Worm (Caenorhabditis elegans) whole organism, late embryonic: ENCODE results near the gene F37C4.4.
A peak's percentile ranks its signal among the peaks of the same experiment; 100 is the strongest.

ENCODE experiments used
- C08G9.2 ChIP-seq: sonication (generic microtip); optimal IDR thresholded peaks from 2 replicates; lab custom pipeline; 2016; ENCODE audit warnings: mild to moderate bottlenecking, missing genetic modification characterization, moderate library complexity, missing compliant biosample characterization
- F13H6.1 ChIP-seq: sonication (generic microtip); optimal IDR thresholded peaks from 2 replicates; lab custom pipeline; 2016; ENCODE audit warnings: missing genetic modification characterization, missing compliant biosample characterization
- K09A11.1 ChIP-seq: sonication (generic microtip); optimal IDR thresholded peaks from 2 replicates; lab custom pipeline; 2017; ENCODE audit warnings: antibody characterized with exemption, mild to moderate bottlenecking, missing genetic modification characterization, missing compliant biosample characterization; ENCODE audit not compliant: insufficient read depth
- Y22D7AL.16 ChIP-seq: sonication (generic microtip); optimal IDR thresholded peaks from 2 replicates; lab custom pipeline; 2016; ENCODE audit warnings: missing genetic modification characterization, missing compliant biosample characterization
- ama-1 ChIP-seq: fragments of 150-350 bp; optimal IDR thresholded peaks from 2 replicates; lab custom pipeline; 2014
- ceh-19 ChIP-seq: fragments of 200-800 bp; sonication (Bioruptor generic); optimal IDR thresholded peaks from 2 replicates; lab custom pipeline; 2018; ENCODE audit warnings: mild to moderate bottlenecking, missing genetic modification characterization, missing compliant biosample characterization
- ceh-2 ChIP-seq: sonication (generic microtip); optimal IDR thresholded peaks from 2 replicates; lab custom pipeline; 2016; ENCODE audit warnings: missing genotype, missing genetic modification characterization, missing compliant biosample characterization
- ceh-22 ChIP-seq: sonication (generic microtip); optimal IDR thresholded peaks from 2 replicates; lab custom pipeline; 2017; ENCODE audit warnings: missing biosample characterization, missing genetic modification characterization
- ceh-24 ChIP-seq: sonication (generic microtip); optimal IDR thresholded peaks from 2 replicates; lab custom pipeline; 2016; ENCODE audit warnings: mild to moderate bottlenecking, missing genetic modification characterization, missing compliant biosample characterization
- ceh-30 ChIP-seq: fragments of 150-350 bp; optimal IDR thresholded peaks from 2 replicates; lab custom pipeline; 2014; ENCODE audit warnings: missing biosample characterization, missing genetic modification characterization
- ceh-31 ChIP-seq: sonication (generic microtip); optimal IDR thresholded peaks from 2 replicates; lab custom pipeline; 2016; ENCODE audit warnings: missing genetic modification characterization, missing compliant biosample characterization
- ceh-45 ChIP-seq: fragments of 200-800 bp; sonication (Bioruptor generic); IDR thresholded peaks from 2 replicates; pipeline ENCODE4 v1.3.6; 2022; ENCODE audit warnings: missing genetic modification reagents, missing genetic modification characterization, missing compliant biosample characterization
- che-1 ChIP-seq: sonication (generic microtip); optimal IDR thresholded peaks from 2 replicates; lab custom pipeline; 2016; ENCODE audit warnings: mild to moderate bottlenecking, missing genetic modification characterization, missing compliant biosample characterization
- dmd-4 ChIP-seq: sonication (generic microtip); optimal IDR thresholded peaks from 2 replicates; lab custom pipeline; 2016; ENCODE audit warnings: borderline replicate concordance, missing genetic modification characterization, missing compliant biosample characterization
- dve-1 ChIP-seq: sonication (generic microtip); optimal IDR thresholded peaks from 2 replicates; lab custom pipeline; 2017; ENCODE audit warnings: antibody characterized with exemption, mild to moderate bottlenecking, missing genetic modification characterization, missing compliant biosample characterization
- elt-4 ChIP-seq: sonication (generic microtip); optimal IDR thresholded peaks from 2 replicates; lab custom pipeline; 2016; ENCODE audit warnings: missing genetic modification characterization, missing compliant biosample characterization
- eyg-1 ChIP-seq: sonication (generic microtip); optimal IDR thresholded peaks from 2 replicates; lab custom pipeline; 2016; ENCODE audit warnings: missing genotype, missing genetic modification characterization, missing compliant biosample characterization
- fkh-10 ChIP-seq: fragments of 150-350 bp; optimal IDR thresholded peaks from 2 replicates; lab custom pipeline; 2014; ENCODE audit warnings: missing biosample characterization, missing genetic modification reagents, missing genetic modification characterization
- gmeb-2 ChIP-seq: sonication (generic microtip); optimal IDR thresholded peaks from 2 replicates; lab custom pipeline; 2016; ENCODE audit warnings: missing genetic modification characterization, inconsistent platforms, missing compliant biosample characterization
- hlh-15 ChIP-seq: sonication (generic microtip); optimal IDR thresholded peaks from 2 replicates; lab custom pipeline; 2016; ENCODE audit warnings: missing genetic modification characterization, missing compliant biosample characterization
- hlh-30 ChIP-seq: sonication (generic microtip); optimal IDR thresholded peaks from 2 replicates; lab custom pipeline; 2017; ENCODE audit warnings: antibody characterized with exemption, missing genetic modification characterization, missing compliant biosample characterization; ENCODE audit not compliant: insufficient read depth
- hlh-6 ChIP-seq: sonication (generic microtip); optimal IDR thresholded peaks from 2 replicates; lab custom pipeline; 2016; ENCODE audit warnings: missing genotype, missing genetic modification characterization, missing compliant biosample characterization
- hlh-8 ChIP-seq: sonication (generic microtip); optimal IDR thresholded peaks from 2 replicates; lab custom pipeline; 2016; ENCODE audit warnings: missing genotype, missing genetic modification characterization, missing compliant biosample characterization
- lim-6 ChIP-seq: sonication (generic microtip); optimal IDR thresholded peaks from 2 replicates; lab custom pipeline; 2016; ENCODE audit warnings: missing genetic modification characterization, missing compliant biosample characterization
- madf-2 ChIP-seq: sonication (generic microtip); optimal IDR thresholded peaks from 2 replicates; lab custom pipeline; 2017; ENCODE audit warnings: missing genetic modification characterization, missing compliant biosample characterization
- nfya-1 ChIP-seq: sonication (generic microtip); optimal IDR thresholded peaks from 2 replicates; lab custom pipeline; 2017; ENCODE audit warnings: missing genetic modification characterization, mild to moderate bottlenecking, missing compliant biosample characterization, antibody characterized with exemption, moderate library complexity
- nhr-232 ChIP-seq: sonication (generic microtip); optimal IDR thresholded peaks from 2 replicates; lab custom pipeline; 2016; ENCODE audit warnings: missing genetic modification characterization, missing compliant biosample characterization
- npax-4 ChIP-seq: sonication (generic microtip); optimal IDR thresholded peaks from 2 replicates; lab custom pipeline; 2016; ENCODE audit warnings: missing genetic modification characterization, missing compliant biosample characterization
- pat-9 ChIP-seq: fragments of 200-800 bp; sonication (Bioruptor generic); optimal IDR thresholded peaks from 2 replicates; lab custom pipeline; 2018; ENCODE audit warnings: mild to moderate bottlenecking, missing genetic modification characterization, moderate library complexity, missing compliant biosample characterization
- pax-1 ChIP-seq: fragments of 150-350 bp; optimal IDR thresholded peaks from 2 replicates; lab custom pipeline; 2014; ENCODE audit warnings: missing biosample characterization, missing genetic modification characterization
- pha-2 ChIP-seq: sonication (generic microtip); optimal IDR thresholded peaks from 2 replicates; lab custom pipeline; 2017; ENCODE audit warnings: mild to moderate bottlenecking, missing genetic modification characterization, missing compliant biosample characterization
- pros-1 ChIP-seq: fragments of 150-350 bp; optimal IDR thresholded peaks from 2 replicates; lab custom pipeline; 2014; ENCODE audit warnings: missing biosample characterization, missing genetic modification reagents, missing genetic modification characterization
- rnt-1 ChIP-seq: sonication (generic microtip); optimal IDR thresholded peaks from 2 replicates; lab custom pipeline; 2016; ENCODE audit warnings: missing genetic modification characterization, missing compliant biosample characterization
- sox-4 ChIP-seq: sonication (generic microtip); optimal IDR thresholded peaks from 2 replicates; lab custom pipeline; 2017; ENCODE audit warnings: mild to moderate bottlenecking, missing genetic modification characterization, inconsistent platforms, missing compliant biosample characterization
- tbx-2 ChIP-seq: sonication (generic microtip); optimal IDR thresholded peaks from 2 replicates; lab custom pipeline; 2016; ENCODE audit warnings: missing genetic modification characterization, missing compliant biosample characterization
- tbx-7 ChIP-seq: sonication (generic microtip); optimal IDR thresholded peaks from 2 replicates; lab custom pipeline; 2016; ENCODE audit warnings: missing genotype, missing genetic modification characterization, missing compliant biosample characterization
- unc-3 ChIP-seq, 2 experiments: fragments of 200-800 bp in 1 of 2; sonication (Bioruptor generic) in 1 of 2; sonication (generic microtip) in 1 of 2; conservative IDR thresholded peaks in 1 of 2; optimal IDR thresholded peaks in 1 of 2; 2 replicates each; pipeline versions ENCODE4 v1.3.6 to Lab custom; 2016 to 2022; ENCODE audit warnings: missing compliant biosample characterization in 2 of 2, missing genetic modification characterization in 2 of 2, missing genetic modification reagents in 1 of 2
- unc-42 ChIP-seq: sonication (generic microtip); optimal IDR thresholded peaks from 2 replicates; lab custom pipeline; 2016; ENCODE audit warnings: missing genotype, missing genetic modification characterization, missing compliant biosample characterization
- unc-55 ChIP-seq: sonication (generic microtip); optimal IDR thresholded peaks from 2 replicates; lab custom pipeline; 2017; ENCODE audit warnings: missing biosample characterization, missing genetic modification reagents, missing genetic modification characterization
- unc-86 ChIP-seq: sonication (generic microtip); optimal IDR thresholded peaks from 2 replicates; lab custom pipeline; 2016; ENCODE audit warnings: missing genetic modification characterization, missing compliant biosample characterization
- zip-5 ChIP-seq: sonication (generic microtip); optimal IDR thresholded peaks from 2 replicates; lab custom pipeline; 2016; ENCODE audit warnings: missing genetic modification characterization, missing compliant biosample characterization

The F37C4.4 gene

DNA sequence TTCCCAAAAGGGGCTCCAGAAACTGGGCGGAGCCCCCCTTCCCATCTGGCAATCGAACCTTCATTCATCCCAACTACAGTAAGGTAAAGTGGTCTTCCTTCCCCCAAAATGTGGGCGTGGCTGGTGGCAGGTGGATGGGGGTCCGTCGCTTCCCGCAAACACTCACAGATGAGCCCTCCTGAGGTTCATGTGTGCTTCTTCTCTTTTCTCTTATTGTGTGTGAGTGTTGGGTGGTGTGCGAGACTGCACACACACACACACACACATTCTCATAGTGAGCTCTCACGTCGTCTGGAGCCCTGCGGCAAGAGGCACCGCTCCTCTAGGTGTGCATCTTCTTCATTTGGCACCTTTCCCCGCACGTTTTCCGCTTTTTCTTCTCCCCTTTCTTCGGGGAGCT is 12.5 kb upstream of the F37C4.4 start:
- TF ChIP-seq rnt-1 (tag; lab: Kevin White, UChicago) (peak; percentile 16), hlh-8 (tag; lab: Kevin White, UChicago) (peak; percentile 21), hlh-6 (peak; percentile 22), zip-5 (tag; lab: Kevin White, UChicago) (no peak), ceh-31 (tag; lab: Kevin White, UChicago) (peak; percentile 33), sox-4 (tag; lab: Kevin White, UChicago) (peak; percentile 1), tbx-2 (tag; lab: Kevin White, UChicago) (peak; percentile 38), pax-1 (tag; lab: Kevin White, UChicago) (no peak)

DNA sequence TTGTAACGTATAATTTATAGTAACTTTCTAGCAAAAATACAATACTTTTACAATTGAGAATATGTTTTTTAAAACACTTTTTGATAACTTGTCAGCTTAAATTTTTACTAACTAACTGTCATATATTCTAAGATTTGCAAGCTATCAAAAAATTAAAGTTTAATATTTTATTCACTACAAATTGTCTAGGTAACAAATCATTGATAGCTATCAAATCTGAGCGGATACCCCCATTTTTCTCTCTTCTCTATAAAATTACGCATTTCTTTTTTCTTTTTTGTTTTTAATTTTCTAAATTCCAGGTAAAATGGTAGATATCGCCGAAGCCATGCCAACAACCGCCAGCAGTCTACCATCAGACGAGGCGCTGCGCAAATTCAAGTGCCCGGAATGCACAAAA is 11.6 kb upstream of the F37C4.4 start, which contains the start of gene zag-1:
zag-1 (plus strand) TSS at position 301 of the 400 bp plus-strand sequence.
- TF ChIP-seq hlh-30 (tag; lab: Kevin White, UChicago) (no peak), che-1 (tag; lab: Kevin White, UChicago) (no peak), ceh-24 (tag; lab: Kevin White, UChicago) (no peak), pha-2 (tag; lab: Kevin White, UChicago) (no peak), ama-1 (lab: Kevin White, UChicago) (no peak), tbx-7 (tag; lab: Kevin White, UChicago) (no peak), hlh-15 (tag; lab: Kevin White, UChicago) (no peak), eyg-1 (tag; lab: Kevin White, UChicago) (no peak), dmd-4 (no peak), sox-4 (tag; lab: Kevin White, UChicago) (no peak), unc-55 (no peak), rnt-1 (tag; lab: Kevin White, UChicago) (no peak), nhr-232 (tag; lab: Kevin White, UChicago) (no peak), ceh-31 (tag; lab: Kevin White, UChicago) (no peak), unc-42 (tag; lab: Kevin White, UChicago) (no peak), ceh-22 (tag; lab: Kevin White, UChicago) (no peak), ceh-2 (tag; lab: Kevin White, UChicago) (no peak), lim-6 (tag; lab: Kevin White, UChicago) (no peak), C08G9.2 (tag; lab: Kevin White, UChicago) (no peak), ceh-30 (tag; lab: Kevin White, UChicago) (no peak)
- TF ChIP-seq, all 69 proteins: peak for 0

DNA sequence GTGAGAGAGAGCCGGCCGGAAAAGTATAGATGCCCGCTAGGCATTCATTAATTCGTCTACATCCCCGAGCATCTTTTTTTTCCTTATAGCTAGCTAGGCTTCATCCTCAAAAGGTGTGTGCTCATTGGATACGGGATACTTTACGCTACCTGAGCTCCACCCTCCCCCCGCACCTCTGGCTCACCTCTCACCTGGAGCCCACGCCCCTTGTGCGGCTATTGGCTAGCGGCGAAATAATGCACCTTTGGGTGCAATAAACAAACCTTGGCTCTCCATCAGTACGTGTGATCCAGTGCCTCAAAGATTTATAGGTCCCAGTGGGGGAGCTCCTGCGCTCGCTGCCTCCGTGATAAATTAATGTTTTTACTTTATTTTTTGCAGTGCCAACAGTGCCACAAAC is 10.9 kb upstream of the F37C4.4 start:
- TF ChIP-seq lim-6 (tag; lab: Kevin White, UChicago) (no peak), unc-86 (no peak), gmeb-2 (tag; lab: Kevin White, UChicago) (no peak), che-1 (tag; lab: Kevin White, UChicago) (no peak), madf-2 (no peak), pat-9 (tag; lab: Kevin White, UChicago) (no peak), ceh-45 (GFP tag; lab: Robert Waterston, UW) (no peak), pros-1 (tag; lab: Kevin White, UChicago) (no peak), pax-1 (tag; lab: Kevin White, UChicago) (no peak), unc-42 (tag; lab: Kevin White, UChicago) (peak; percentile 14), dve-1 (tag; lab: Kevin White, UChicago) (no peak), nfya-1 (peak; percentile 78)

DNA sequence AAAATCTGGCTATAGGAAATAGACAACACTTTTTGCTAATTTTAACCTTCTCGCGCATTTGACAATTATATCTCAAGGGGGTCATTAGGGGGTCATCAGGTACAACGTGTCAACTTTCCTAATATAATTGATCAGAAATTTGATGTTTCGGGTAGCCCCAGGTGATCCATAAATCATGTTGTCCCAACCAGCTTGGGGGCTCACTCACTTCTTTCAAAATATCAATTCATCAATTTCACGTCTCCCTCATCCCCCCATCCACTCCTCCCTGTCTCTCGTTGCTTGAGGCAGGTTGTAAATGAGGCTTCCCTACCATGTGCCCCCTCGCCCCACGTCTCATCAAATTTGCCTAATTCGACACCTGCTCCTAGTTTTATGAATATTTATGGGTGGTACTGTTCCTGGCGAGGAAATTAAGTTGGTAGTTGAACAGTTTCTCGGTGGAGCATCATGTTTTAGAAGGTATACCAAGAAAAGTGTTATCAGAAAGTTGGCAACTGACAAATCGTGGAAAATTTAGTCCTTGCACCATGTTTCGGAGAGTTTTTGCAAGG is 9.0 kb upstream of the F37C4.4 start:
- TF ChIP-seq tbx-7 (tag; lab: Kevin White, UChicago) (no peak), npax-4 (tag; lab: Kevin White, UChicago) (no peak), Y22D7AL.16 (tag; lab: Kevin White, UChicago) (no peak), fkh-10 (GFP tag; lab: Kevin White, UChicago) (no peak), K09A11.1 (tag; lab: Kevin White, UChicago) (no peak), unc-3 (GFP tag; conservative IDR thresholded peaks at IDR 0.05; lab: Robert Waterston, UW) (no peak), unc-3 (tag; optimal IDR thresholded peaks at IDR 0.05; lab: Kevin White, UChicago) (no peak), F13H6.1 (tag; lab: Kevin White, UChicago) (no peak), ceh-19 (GFP tag; lab: Kevin White, UChicago) (peak; percentile 9), elt-4 (no peak), unc-55 (peak; percentile 89), nhr-232 (tag; lab: Kevin White, UChicago) (no peak)
